Fruit fly (Drosophila melanogaster): ENCODE measurements around the gene Idi.

The Idi gene

DNA sequence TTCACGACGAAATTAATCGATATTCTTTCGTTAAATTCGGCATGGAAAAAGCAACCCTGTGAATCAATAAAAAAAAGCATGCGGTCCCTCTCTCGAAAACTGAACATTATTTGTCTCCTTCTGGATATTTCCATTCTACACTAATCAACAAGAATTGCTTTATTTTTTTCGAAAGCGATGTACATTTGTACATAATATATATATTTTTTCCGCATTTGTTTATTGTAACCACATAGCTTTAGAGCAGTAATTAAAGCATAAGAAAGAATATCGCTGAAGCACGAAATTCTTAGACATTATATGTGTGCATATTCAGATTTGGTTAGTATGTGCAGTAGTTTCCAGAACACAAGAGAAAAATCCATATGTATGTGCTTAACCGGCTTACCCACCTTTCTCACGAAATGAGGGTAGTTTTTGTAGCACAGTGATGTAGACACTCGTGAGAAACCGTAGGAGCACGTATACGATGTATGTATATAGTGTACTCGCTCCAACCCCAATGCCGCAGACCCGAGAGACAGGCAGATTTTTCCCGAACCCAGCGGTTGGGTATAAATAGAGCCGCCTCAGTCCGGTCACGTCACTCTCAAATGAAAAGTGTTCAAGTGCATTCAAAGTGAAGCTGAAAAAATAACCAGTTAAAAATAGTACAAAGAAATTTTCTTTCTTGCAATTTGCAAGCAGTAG lies 26.3 kb downstream of the Idi start (continued):
- peak; percentile 90 for TF ChIP-seq CG34406 (GFP tag; optimal IDR thresholded peaks at IDR 0.05)
- peak; percentile 91 for TF ChIP-seq acj6 (GFP tag; optimal IDR thresholded peaks at IDR 0.05)
- TF ChIP-seq CG8119 (GFP tag; IDR thresholded peaks at IDR 0.05): no peak
- peak; percentile 30 for TF ChIP-seq fd85E (GFP tag; optimal IDR thresholded peaks at IDR 0.05)
- peak; percentile 82 for TF ChIP-seq Eip93F (GFP tag; optimal IDR thresholded peaks at IDR 0.05)
- peak; percentile 93 for TF ChIP-seq CG6276 (GFP tag; optimal IDR thresholded peaks at IDR 0.05)
- TF ChIP-seq cyc (GFP tag; optimal IDR thresholded peaks at IDR 0.05): peak; percentile 75
- peak; percentile 92 for TF ChIP-seq CG32006 (GFP tag; optimal IDR thresholded peaks at IDR 0.05)
- peak; percentile 82 to 84 for TF ChIP-seq salr (GFP tag; optimal IDR thresholded peaks at IDR 0.05)
- TF ChIP-seq CG11762 (GFP tag; optimal IDR thresholded peaks at IDR 0.05; ENCODE audit: insufficient read depth): peak; percentile 89
- TF ChIP-seq CG6163 (GFP tag; IDR thresholded peaks at IDR 0.05): no peak
- peak; percentile 91 for TF ChIP-seq pdm3 (GFP tag; optimal IDR thresholded peaks at IDR 0.05)
- no peak for TF ChIP-seq eg (GFP tag; IDR thresholded peaks at IDR 0.05)
- TF ChIP-seq Sox102F (GFP tag; optimal IDR thresholded peaks at IDR 0.05): peak; percentile 94
- TF ChIP-seq Sox15 (GFP tag; optimal IDR thresholded peaks at IDR 0.05): peak; percentile 79
- TF ChIP-seq Ets21C (GFP tag; optimal IDR thresholded peaks at IDR 0.05): peak; percentile 66

DNA sequence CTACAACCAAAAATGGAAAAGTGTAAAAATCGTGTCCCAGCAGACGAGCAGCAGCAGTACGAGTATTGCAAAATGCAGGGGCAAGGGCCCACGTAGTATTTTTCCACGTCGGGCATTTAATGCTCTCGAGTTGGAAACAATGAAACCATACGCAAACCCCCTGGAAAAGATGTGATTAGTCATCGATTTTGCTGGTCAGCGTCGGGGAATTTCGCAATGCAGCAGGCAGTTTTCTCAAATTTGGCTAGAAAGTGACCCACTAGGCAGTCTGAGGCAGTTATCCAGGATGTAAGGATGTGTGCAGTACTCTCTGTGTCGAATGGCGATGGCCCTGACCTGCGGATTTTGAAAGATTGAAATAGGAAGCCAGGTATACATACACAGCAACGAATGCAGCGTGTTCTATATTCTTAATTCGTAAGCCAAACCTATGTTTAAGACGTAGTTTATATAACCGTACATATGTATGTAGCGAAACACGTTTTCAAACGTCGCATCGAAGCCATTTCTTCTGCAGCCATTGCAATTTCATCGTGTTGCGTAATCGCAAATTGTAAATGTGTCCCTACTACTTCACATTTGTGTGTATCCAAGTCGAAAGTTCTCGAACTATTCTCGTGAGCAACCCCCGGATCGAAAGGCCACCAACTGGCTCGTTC lies 26.9 kb downstream of the Idi start:
- TF ChIP-seq Met (GFP tag; optimal IDR thresholded peaks at IDR 0.05): no peak
- no peak for TF ChIP-seq fkh (GFP tag; optimal IDR thresholded peaks at IDR 0.05)

DNA sequence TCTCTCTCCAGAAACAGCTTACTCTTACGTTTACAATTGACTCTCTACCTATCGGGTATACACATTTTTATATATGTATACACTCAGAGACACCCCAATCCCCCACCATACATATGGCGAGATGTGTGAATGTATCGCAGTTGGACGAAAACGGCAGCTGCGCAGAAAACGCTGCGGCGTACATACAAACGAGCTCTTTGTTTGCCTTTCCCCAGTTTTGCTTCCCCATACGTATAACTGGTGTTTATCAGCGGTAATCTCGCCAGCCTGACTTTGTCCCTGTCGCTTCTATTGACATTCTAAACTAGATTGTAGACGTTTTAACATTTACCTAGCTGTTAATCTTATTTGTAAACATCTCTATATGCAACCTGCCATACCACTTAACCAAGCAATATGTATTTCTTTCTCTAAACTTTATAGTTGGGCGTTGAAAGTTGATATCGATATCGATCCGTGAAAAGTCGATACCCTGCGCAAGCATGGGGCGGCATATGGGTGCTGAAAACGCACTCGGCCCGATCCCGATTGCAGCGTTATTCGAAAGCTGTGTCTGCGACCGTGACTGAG lies 27.5 kb downstream of the Idi start:
- TF ChIP-seq vri (GFP tag; optimal IDR thresholded peaks at IDR 0.05) (peak; percentile 93), CG3919 (GFP tag; optimal IDR thresholded peaks at IDR 0.05) (peak; percentile 45), fd59A (GFP tag; optimal IDR thresholded peaks at IDR 0.05) (no peak), CG31627 (GFP tag; optimal IDR thresholded peaks at IDR 0.05) (no peak), CG8632 (GFP tag; optimal IDR thresholded peaks at IDR 0.05) (no peak), dac (GFP tag; optimal IDR thresholded peaks at IDR 0.05) (no peak), ss (GFP tag; optimal IDR thresholded peaks at IDR 0.05) (peak in 1 of 2 experiments; percentile 34), Hr4 (GFP tag; optimal IDR thresholded peaks at IDR 0.05) (no peak), fkh (GFP tag; optimal IDR thresholded peaks at IDR 0.05) (peak; percentile 99), CG6854 (GFP tag; optimal IDR thresholded peaks at IDR 0.05) (peak; percentile 46), dsx (GFP tag; optimal IDR thresholded peaks at IDR 0.05; ENCODE audit: poor library complexity, severe bottlenecking) (peak; percentile 9), esn (GFP tag; optimal IDR thresholded peaks at IDR 0.05) (no peak), Eip93F (GFP tag; optimal IDR thresholded peaks at IDR 0.05) (peak; percentile 20), CG6808 (GFP tag; optimal IDR thresholded peaks at IDR 0.05) (peak; percentile 24), Eip78C (GFP tag) (peak; percentile 78), net (GFP tag; optimal IDR thresholded peaks at IDR 0.05) (peak; percentile 33), eg (GFP tag; IDR thresholded peaks at IDR 0.05) (no peak), acj6 (GFP tag; optimal IDR thresholded peaks at IDR 0.05) (peak; percentile 14), CG9139 (GFP tag; optimal IDR thresholded peaks at IDR 0.05) (peak; percentile 55), Hr39 (GFP tag; optimal IDR thresholded peaks at IDR 0.05) (no peak), CG3032 (tag; optimal IDR thresholded peaks at IDR 0.05) (peak; percentile 14), Lpt (GFP tag; optimal IDR thresholded peaks at IDR 0.05) (peak; percentile 40), CG32006 (GFP tag; optimal IDR thresholded peaks at IDR 0.05) (peak; percentile 19), CG6276 (GFP tag; optimal IDR thresholded peaks at IDR 0.05) (peak; percentile 40), CG34406 (GFP tag; optimal IDR thresholded peaks at IDR 0.05) (peak; percentile 13), CG8119 (GFP tag; IDR thresholded peaks at IDR 0.05) (no peak), CG10631 (GFP tag; optimal IDR thresholded peaks at IDR 0.05) (peak; percentile 33), svp (GFP tag) (peak; percentile 78), achi (GFP tag; optimal IDR thresholded peaks at IDR 0.05) (no peak), CG4318 (GFP tag; optimal IDR thresholded peaks at IDR 0.05) (no peak), Eip75B (GFP tag; optimal IDR thresholded peaks at IDR 0.05) (no peak), Sox14 (GFP tag; optimal IDR thresholded peaks at IDR 0.05) (peak; percentile 86), topi (GFP tag; optimal IDR thresholded peaks at IDR 0.05) (no peak), CG11762 (GFP tag; optimal IDR thresholded peaks at IDR 0.05; ENCODE audit: insufficient read depth) (no peak), Met (GFP tag; optimal IDR thresholded peaks at IDR 0.05) (no peak)
